Worm (Caenorhabditis elegans) whole organism, L3 larva: ENCODE data around the gene srap-1.

Source experiments
- ama-1 ChIP-seq: fragments of 150-350 bp; optimal IDR thresholded peaks from 2 replicates; lab custom pipeline; 2018
- ceh-82 ChIP-seq: fragments of 150-350 bp; optimal IDR thresholded peaks from 2 replicates; lab custom pipeline; 2014; ENCODE audit warnings: missing biosample characterization, missing genetic modification characterization
- nhr-11 ChIP-seq: fragments of 150-350 bp; optimal IDR thresholded peaks from 2 replicates; lab custom pipeline; 2014; ENCODE audit warnings: missing biosample characterization, missing genetic modification characterization
- nhr-76 ChIP-seq: fragments of 150-350 bp; sonication (generic microtip); optimal IDR thresholded peaks from 5 replicates; lab custom pipeline; 2014; ENCODE audit warnings: missing biosample characterization, missing genetic modification characterization

ce11 chrII:11205783-11206182 is 2.8 kb downstream of the srap-1 start:
- TF ChIP-seq nhr-11 (tag; lab: Kevin White, UChicago) (no peak), nhr-76 (no peak), ceh-82 (tag; lab: Kevin White, UChicago) (no peak), ama-1 (lab: Kevin White, UChicago) (no peak)
